Worm (Caenorhabditis elegans): ENCODE measurements around the gene str-162.
A peak's percentile ranks its signal among the peaks of the same experiment; 100 is the strongest.

ce11 chrIV:4993128-4993527, 939 bp downstream of the str-162 start:
- TF ChIP-seq nhr-11 (tag; optimal IDR thresholded peaks at IDR 0.05) (no peak), nhr-28 (tag; optimal IDR thresholded peaks at IDR 0.05) (no peak), F49E8.2 (tag; optimal IDR thresholded peaks at IDR 0.05; ENCODE audit: borderline replicate concordance) (no peak), zag-1 (tag; optimal IDR thresholded peaks at IDR 0.05) (no peak), ceh-82 (tag; optimal IDR thresholded peaks at IDR 0.05) (no peak), nhr-76 (tag; optimal IDR thresholded peaks at IDR 0.05) (no peak), tra-1 (GFP tag; IDR thresholded peaks at IDR 0.05) (no peak), lsy-2 (tag; optimal IDR thresholded peaks at IDR 0.05) (no peak), daf-16 (GFP tag; optimal IDR thresholded peaks at IDR 0.05) (no peak), daf-16 (tag; optimal IDR thresholded peaks at IDR 0.05) (no peak), unc-62 (GFP tag; optimal IDR thresholded peaks at IDR 0.05 in 1 of 2) (peak in 1 of 2 experiments; percentile 96), unc-62 (tag; optimal IDR thresholded peaks at IDR 0.05) (no peak), lin-39 (tag; optimal IDR thresholded peaks at IDR 0.05) (no peak)

All from whole organism, L4 larva.